Fruit fly (Drosophila melanogaster) whole organism, embryonic: ENCODE measurements around the gene Ppt1.

Experiments
- Atf-2 ChIP-seq: fragments of 200-800 bp; sonication (Bioruptor generic); optimal IDR thresholded peaks from 2 replicates; lab custom pipeline; 2016; ENCODE audit warnings: missing biosample characterization, missing genetic modification characterization
- Atf6 ChIP-seq: fragments of 200-800 bp; sonication (Bioruptor generic); IDR thresholded peaks from 2 replicates; pipeline ENCODE4 v1.3.6; 2022; ENCODE audit warnings: missing biosample characterization, missing genetic modification characterization
- CG10366 ChIP-seq: fragments of 200-800 bp; sonication (Bioruptor generic); IDR thresholded peaks from 2 replicates; pipeline ENCODE4 v1.3.6; 2022; ENCODE audit warnings: missing biosample characterization, missing genetic modification characterization
- CG10431 ChIP-seq: fragments of 200-800 bp; sonication (Bioruptor generic); optimal IDR thresholded peaks from 3 replicates; lab custom pipeline; 2018; ENCODE audit warnings: missing biosample characterization, mild to moderate bottlenecking, missing genetic modification characterization
- CG10543 ChIP-seq: fragments of 200-800 bp; sonication (Bioruptor generic); optimal IDR thresholded peaks from 3 replicates; lab custom pipeline; 2017; ENCODE audit warnings: missing biosample characterization, mild to moderate bottlenecking, missing genetic modification characterization, moderate library complexity
- CG12236 ChIP-seq: fragments of 200-800 bp; sonication (Bioruptor generic); optimal IDR thresholded peaks from 2 replicates; lab custom pipeline; 2016; ENCODE audit warnings: missing biosample characterization, missing genetic modification characterization
- CG14667 ChIP-seq: fragments of 200-800 bp; sonication (Bioruptor generic); IDR thresholded peaks from 2 replicates; pipeline ENCODE4 v1.3.6; 2022; ENCODE audit warnings: missing biosample characterization, missing genetic modification characterization
- CG16813 ChIP-seq: fragments of 200-800 bp; sonication (Bioruptor generic); IDR thresholded peaks from 3 replicates; pipeline ENCODE4 v1.3.6; 2022; ENCODE audit warnings: missing biosample characterization, missing genetic modification characterization; ENCODE audit not compliant: partially characterized antibody
- CG17385 ChIP-seq: fragments of 200-800 bp; sonication (Bioruptor generic); optimal IDR thresholded peaks from 3 replicates; lab custom pipeline; 2018; ENCODE audit warnings: missing biosample characterization, mild to moderate bottlenecking, missing genetic modification characterization
- CG17568 ChIP-seq: fragments of 200-800 bp; sonication (Bioruptor generic); optimal IDR thresholded peaks from 2 replicates; lab custom pipeline; 2018; ENCODE audit warnings: missing biosample characterization, mild to moderate bottlenecking, missing genetic modification characterization, moderate library complexity
- CG2120 ChIP-seq: fragments of 200-800 bp; sonication (Bioruptor generic); optimal IDR thresholded peaks from 3 replicates; lab custom pipeline; 2016; ENCODE audit warnings: missing biosample characterization, missing genetic modification characterization
- CG2199 ChIP-seq: fragments of 200-800 bp; sonication (Bioruptor generic); IDR thresholded peaks from 3 replicates; pipeline ENCODE4 v1.3.6; 2022; ENCODE audit warnings: missing biosample characterization, missing genetic modification characterization
- CG32532 ChIP-seq: fragments of 200-800 bp; sonication (Bioruptor generic); IDR thresholded peaks from 2 replicates; pipeline ENCODE4 v1.3.6; 2022; ENCODE audit warnings: missing biosample characterization, missing genetic modification characterization
- CG33213 ChIP-seq: fragments of 200-800 bp; sonication (Bioruptor generic); optimal IDR thresholded peaks from 3 replicates; lab custom pipeline; 2016; ENCODE audit warnings: missing biosample characterization, missing genetic modification characterization
- CG6254 ChIP-seq: fragments of 200-800 bp; sonication (Bioruptor generic); optimal IDR thresholded peaks from 3 replicates; lab custom pipeline; 2017; ENCODE audit warnings: mild to moderate bottlenecking, missing biosample characterization, missing genetic modification reagents, missing genetic modification characterization
- CG6654 ChIP-seq: fragments of 200-800 bp; sonication (Bioruptor generic); optimal IDR thresholded peaks from 2 replicates; lab custom pipeline; 2017; ENCODE audit warnings: missing biosample characterization, mild to moderate bottlenecking, missing genetic modification characterization
- CG8089 ChIP-seq: fragments of 200-800 bp; sonication (Bioruptor generic); optimal IDR thresholded peaks from 3 replicates; lab custom pipeline; 2016; ENCODE audit warnings: missing biosample characterization, missing genetic modification characterization
- CG8478 ChIP-seq: fragments of >200 bp; optimal IDR thresholded peaks from 2 replicates; lab custom pipeline; 2018
- CG9932 ChIP-seq: fragments of 200-800 bp; sonication (Bioruptor generic); IDR thresholded peaks from 2 replicates; pipeline ENCODE4 v1.3.6; 2022; ENCODE audit warnings: missing biosample characterization, missing genetic modification characterization
- CoRest ChIP-seq: fragments of 200-800 bp; sonication (Bioruptor generic); optimal IDR thresholded peaks from 3 replicates; lab custom pipeline; 2018; ENCODE audit warnings: missing biosample characterization, mild to moderate bottlenecking, missing genetic modification characterization, moderate library complexity
- D ChIP-seq, 2 experiments: fragments of 200-800 bp in 1 of 2; fragments of >200 bp in 1 of 2; sonication (Bioruptor generic) in 1 of 2; optimal IDR thresholded peaks; 2 replicates in 1 of 2; 3 replicates in 1 of 2; lab custom pipeline; 2017; ENCODE audit warnings: mild to moderate bottlenecking in 1 of 2, missing biosample characterization in 1 of 2, missing genetic modification characterization in 1 of 2, missing genetic modification reagents in 1 of 2
- Drgx ChIP-seq: fragments of 200-800 bp; sonication (Bioruptor generic); IDR thresholded peaks from 2 replicates; pipeline ENCODE4 v1.3.6; 2022; ENCODE audit warnings: missing biosample characterization, missing genetic modification characterization
- ERR ChIP-seq: fragments of 200-800 bp; sonication (Bioruptor generic); optimal IDR thresholded peaks from 2 replicates; lab custom pipeline; 2016; ENCODE audit warnings: missing biosample characterization, missing genetic modification characterization
- HLH3B ChIP-seq: fragments of 200-800 bp; sonication (Bioruptor generic); IDR thresholded peaks from 2 replicates; pipeline ENCODE4 v1.3.6; 2022; ENCODE audit warnings: missing biosample characterization, missing genetic modification characterization
- Jarid2 ChIP-seq: fragments of 200-800 bp; sonication (Bioruptor generic); optimal IDR thresholded peaks from 3 replicates; lab custom pipeline; 2017; ENCODE audit warnings: mild to moderate bottlenecking, missing biosample characterization, missing genetic modification reagents, missing genetic modification characterization
- Max ChIP-seq: fragments of 200-800 bp; sonication (Bioruptor generic); optimal IDR thresholded peaks from 2 replicates; lab custom pipeline; 2016; ENCODE audit warnings: missing biosample characterization, mild to moderate bottlenecking, missing genetic modification characterization
- NC2α ChIP-seq: fragments of 200-800 bp; sonication (Bioruptor generic); optimal IDR thresholded peaks from 2 replicates; lab custom pipeline; 2016; ENCODE audit warnings: missing biosample characterization, missing genetic modification characterization
- Nf-YA ChIP-seq: fragments of 200-800 bp; sonication (Bioruptor generic); IDR thresholded peaks from 2 replicates; pipeline ENCODE4 v1.3.6; 2022; ENCODE audit warnings: missing biosample characterization, missing genetic modification characterization
- Rfx ChIP-seq: fragments of 200-800 bp; sonication (Bioruptor generic); IDR thresholded peaks from 2 replicates; pipeline ENCODE4 v1.3.6; 2022; ENCODE audit warnings: missing biosample characterization, missing genetic modification characterization
- Scr ChIP-seq: fragments of 200-800 bp; sonication (Bioruptor generic); IDR thresholded peaks from 2 replicates; pipeline ENCODE4 v1.3.6; 2022; ENCODE audit warnings: missing biosample characterization, missing genetic modification characterization; ENCODE audit not compliant: partially characterized antibody
- Sry-δ ChIP-seq: fragments of 200-800 bp; sonication (Bioruptor generic); optimal IDR thresholded peaks from 2 replicates; lab custom pipeline; 2016; ENCODE audit warnings: missing biosample characterization, missing genetic modification characterization
- Trl ChIP-seq, 3 experiments: fragments of >200 bp in 2 of 3; fragments of 200-800 bp in 1 of 3; sonication (Bioruptor generic) in 1 of 3; optimal IDR thresholded peaks; 2 replicates in 1 of 3; 3 replicates in 2 of 3; lab custom pipeline; 2016 to 2017; ENCODE audit warnings: missing biosample characterization in 1 of 3, missing genetic modification characterization in 1 of 3
- abd-A ChIP-seq: fragments of 200-800 bp; sonication (Bioruptor generic); optimal IDR thresholded peaks from 3 replicates; lab custom pipeline; 2019; ENCODE audit warnings: missing biosample characterization, mild to moderate bottlenecking, missing genetic modification characterization, moderate library complexity
- bab2 ChIP-seq: fragments of 200-800 bp; sonication (Bioruptor generic); optimal IDR thresholded peaks from 2 replicates; lab custom pipeline; 2016; ENCODE audit warnings: missing biosample characterization, missing genetic modification characterization
- bowl ChIP-seq: fragments of 200-800 bp; sonication (Bioruptor generic); IDR thresholded peaks from 2 replicates; pipeline ENCODE4 v1.3.6; 2022; ENCODE audit warnings: missing biosample characterization, missing genetic modification characterization
- chinmo ChIP-seq: fragments of 200-800 bp; sonication (Bioruptor generic); IDR thresholded peaks from 4 replicates; pipeline ENCODE4 v1.3.6; 2022; ENCODE audit warnings: missing biosample characterization, missing genetic modification characterization; ENCODE audit not compliant: partially characterized antibody
- disco-r ChIP-seq: fragments of 200-800 bp; sonication (Bioruptor generic); optimal IDR thresholded peaks from 2 replicates; lab custom pipeline; 2016; ENCODE audit warnings: missing biosample characterization, missing genetic modification characterization
- dmrt11E ChIP-seq: fragments of 200-800 bp; sonication (Bioruptor generic); optimal IDR thresholded peaks from 3 replicates; lab custom pipeline; 2018; ENCODE audit warnings: missing biosample characterization, mild to moderate bottlenecking, missing genetic modification characterization, moderate library complexity
- gcm ChIP-seq: fragments of 200-800 bp; sonication (Bioruptor generic); optimal IDR thresholded peaks from 2 replicates; lab custom pipeline; 2019; ENCODE audit warnings: missing biosample characterization, mild to moderate bottlenecking, missing genetic modification characterization, moderate library complexity
- grn ChIP-seq: fragments of 200-800 bp; sonication (Bioruptor generic); optimal IDR thresholded peaks from 3 replicates; lab custom pipeline; 2017; ENCODE audit warnings: missing biosample characterization, missing genetic modification characterization
- gro ChIP-seq: fragments of 200-800 bp; sonication (Bioruptor generic); optimal IDR thresholded peaks from 2 replicates; lab custom pipeline; 2016; ENCODE audit warnings: missing biosample characterization, missing genetic modification characterization
- inv ChIP-seq: fragments of 200-800 bp; sonication (Bioruptor generic); IDR thresholded peaks from 2 replicates; pipeline ENCODE4 v1.3.6; 2022; ENCODE audit warnings: missing biosample characterization, missing genetic modification characterization; ENCODE audit not compliant: partially characterized antibody
- peb ChIP-seq: fragments of 200-800 bp; sonication (Bioruptor generic); IDR thresholded peaks from 2 replicates; pipeline ENCODE4 v1.3.6; 2022; ENCODE audit warnings: missing biosample characterization, missing genetic modification characterization
- phol ChIP-seq: fragments of 200-800 bp; sonication (Bioruptor generic); optimal IDR thresholded peaks from 3 replicates; lab custom pipeline; 2018; ENCODE audit warnings: missing biosample characterization, mild to moderate bottlenecking, missing genetic modification characterization, moderate library complexity
- ro ChIP-seq: fragments of 200-800 bp; sonication (Bioruptor generic); IDR thresholded peaks from 2 replicates; pipeline ENCODE4 v1.3.6; 2022; ENCODE audit warnings: missing biosample characterization, missing genetic modification characterization
- sob ChIP-seq: fragments of 200-800 bp; sonication (Bioruptor generic); IDR thresholded peaks from 2 replicates; pipeline ENCODE4 v1.3.6; 2022; ENCODE audit warnings: missing biosample characterization, missing genetic modification characterization
- tin ChIP-seq: fragments of 200-800 bp; sonication (Bioruptor generic); optimal IDR thresholded peaks from 3 replicates; lab custom pipeline; 2016; ENCODE audit warnings: missing biosample characterization, missing genetic modification characterization
- unpg ChIP-seq: fragments of 200-800 bp; sonication (Bioruptor generic); optimal IDR thresholded peaks from 3 replicates; lab custom pipeline; 2018; ENCODE audit warnings: missing biosample characterization, mild to moderate bottlenecking, missing genetic modification characterization, moderate library complexity
- zf30C ChIP-seq: fragments of 200-800 bp; sonication (Bioruptor generic); optimal IDR thresholded peaks from 3 replicates; lab custom pipeline; 2018; ENCODE audit warnings: missing biosample characterization, mild to moderate bottlenecking, missing genetic modification characterization

The Ppt1 gene

DNA sequence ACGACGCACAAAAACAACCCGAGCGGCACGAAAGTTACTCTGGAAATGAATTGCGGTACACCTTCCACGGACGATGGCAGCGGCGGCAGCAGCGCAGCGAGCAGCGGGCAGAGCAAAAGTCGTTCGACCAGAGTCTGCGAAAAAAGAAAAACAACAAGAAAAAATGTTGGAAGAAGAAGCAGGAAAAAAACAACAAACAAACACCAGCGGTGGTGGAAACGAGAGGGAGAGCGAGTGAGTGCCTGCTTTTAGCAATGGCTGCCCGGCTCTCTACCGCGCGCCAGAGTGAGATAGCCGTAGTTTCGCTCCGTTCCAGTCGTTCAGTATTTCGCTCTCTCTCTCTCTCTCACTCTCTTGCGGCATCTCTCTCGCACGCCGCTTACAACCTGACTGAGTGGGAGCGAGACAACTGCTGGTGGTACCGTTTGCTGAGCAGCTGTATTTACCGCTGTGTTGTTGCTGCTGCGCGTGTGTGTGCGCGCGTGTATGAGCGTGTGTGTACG is 39.3 kb downstream of the Ppt1 start, which contains the start of gene oc (continued):
- peak; percentile 9 for TF ChIP-seq zf30C (GFP tag; lab: Kevin White, UChicago)
- TF ChIP-seq Atf6, result no peak
- TF ChIP-seq sob, result peak; percentile 47; the same call in 1 of the 2 replicates
- no peak for TF ChIP-seq CG6254 (GFP tag; lab: Kevin White, UChicago)
- no peak for TF ChIP-seq Max (GFP tag; lab: Kevin White, UChicago)
- TF ChIP-seq abd-A, result peak; percentile 83
- TF ChIP-seq CoRest (tag; lab: Kevin White, UChicago), result peak; percentile 84
- TF ChIP-seq CG12236 (GFP tag; lab: Kevin White, UChicago), result no peak
- TF ChIP-seq CG10543 (GFP tag; lab: Kevin White, UChicago), result peak; percentile 63
- peak; percentile 9 for TF ChIP-seq gcm (GFP tag; lab: Kevin White, UChicago)
- no peak for TF ChIP-seq CG10366 (GFP tag; lab: Robert Waterston, UW)
- TF ChIP-seq CG14667 (GFP tag; lab: Robert Waterston, UW), result no peak
- peak; percentile 34 for TF ChIP-seq NC2α (GFP tag; lab: Kevin White, UChicago)
- peak; percentile 76 for TF ChIP-seq Nf-YA (GFP tag; lab: Robert Waterston, UW)
- peak; percentile 45; the same call in 1 of the 3 replicates for TF ChIP-seq CG2199 (GFP tag; lab: Robert Waterston, UW)
- TF ChIP-seq peb, result 0 out of 2 replicates have a peak, but pooled peaks have one; percentile 15
- TF ChIP-seq unpg (GFP tag; lab: Kevin White, UChicago), result peak; percentile 10
- TF ChIP-seq CG6654 (GFP tag; lab: Kevin White, UChicago), result no peak
- TF ChIP-seq CG33213 (GFP tag; lab: Kevin White, UChicago), result no peak
- no peak for TF ChIP-seq HLH3B (GFP tag; lab: Robert Waterston, UW)
- peak; percentile 55 for TF ChIP-seq Drgx (GFP tag; lab: Robert Waterston, UW)
- TF ChIP-seq CG17385, result peak; percentile 94
- no peak for TF ChIP-seq CG9932 (GFP tag; lab: Robert Waterston, UW)
- TF ChIP-seq bab2 (GFP tag; lab: Kevin White, UChicago), result no peak
- no peak for TF ChIP-seq ro (GFP tag; lab: Robert Waterston, UW)
- TF ChIP-seq Scr (GFP tag; lab: Robert Waterston, UW), result peak; percentile 52; the same call in 1 of the 2 replicates
- TF ChIP-seq Atf-2 (GFP tag; lab: Kevin White, UChicago), result no peak
- peak; percentile 25 for TF ChIP-seq gro (GFP tag; lab: Kevin White, UChicago)
- TF ChIP-seq D (optimal IDR thresholded peaks at IDR 0.05; lab: Kevin White, UChicago), result peak; percentile 97
- TF ChIP-seq D (GFP tag; optimal IDR thresholded peaks at IDR 0.05; lab: Kevin White, UChicago), result peak; percentile 12
- peak; percentile 44 for TF ChIP-seq disco-r
- peak; percentile 2 for TF ChIP-seq dmrt11E (tag; lab: Kevin White, UChicago)
- TF ChIP-seq CG8089 (GFP tag; lab: Kevin White, UChicago), result no peak
- TF ChIP-seq chinmo (GFP tag; lab: Robert Waterston, UW), result 0 out of 4 replicates have a peak, but pooled peaks have one; percentile 69
- TF ChIP-seq CG16813 (GFP tag; lab: Robert Waterston, UW), result peak; percentile 37; the same call in 1 of the 3 replicates
- peak; percentile 75 for TF ChIP-seq Jarid2
- TF ChIP-seq CG10431, result no peak
- peak; percentile 93 for TF ChIP-seq phol (tag; lab: Kevin White, UChicago)
- no peak; the same call in 1 of the 2 replicates for TF ChIP-seq CG32532 (GFP tag; lab: Robert Waterston, UW)
- no peak for TF ChIP-seq CG17568 (GFP tag; lab: Kevin White, UChicago)
- no peak for TF ChIP-seq tin (GFP tag; lab: Kevin White, UChicago)
- TF ChIP-seq bowl (GFP tag; lab: Robert Waterston, UW), result no peak
- TF ChIP-seq grn (GFP tag; lab: Kevin White, UChicago), result no peak
- 0 out of 2 replicates have a peak, but pooled peaks have one; percentile 21 for TF ChIP-seq inv (GFP tag; lab: Robert Waterston, UW)
- TF ChIP-seq Sry-δ (GFP tag; lab: Kevin White, UChicago), result peak; percentile 3
- TF ChIP-seq CG8478, result peak; percentile 100
- TF ChIP-seq ERR (GFP tag; lab: Kevin White, UChicago), result peak; percentile 18
- TF ChIP-seq CG2120, result no peak
- TF ChIP-seq Trl (optimal IDR thresholded peaks at IDR 0.05; lab: Kevin White, UChicago), result peak; percentile 49 to 83
- TF ChIP-seq Trl (GFP tag; optimal IDR thresholded peaks at IDR 0.05; lab: Kevin White, UChicago), result no peak
- 0 out of 2 replicates have a peak, but pooled peaks have one; percentile 17 for TF ChIP-seq Rfx (GFP tag; lab: Robert Waterston, UW)
